Worm (Caenorhabditis elegans) whole organism, L2 larva: ENCODE data around the gene immp-2.
"Not testable (repeated sequence)": the region's sequence is repeated elsewhere in the genome, so short reads cannot be mapped to it uniquely, and the experiment has no call there.

Experiments used
- C34F6.9 ChIP-seq: fragments of 150-350 bp; optimal IDR thresholded peaks from 2 replicates; lab custom pipeline; 2014; ENCODE audit warnings: missing biosample characterization, missing genetic modification characterization
- F13H6.1 ChIP-seq: sonication (generic microtip); optimal IDR thresholded peaks from 2 replicates; lab custom pipeline; 2016; ENCODE audit warnings: missing genetic modification characterization, missing compliant biosample characterization
- R02D3.7 ChIP-seq: fragments of 150-350 bp; optimal IDR thresholded peaks from 2 replicates; lab custom pipeline; 2014; ENCODE audit warnings: missing biosample characterization, missing genetic modification characterization
- Y55F3AM.14 ChIP-seq: fragments of 200-800 bp; sonication (Bioruptor generic); optimal IDR thresholded peaks from 2 replicates; lab custom pipeline; 2018; ENCODE audit warnings: mild to moderate bottlenecking, missing genetic modification characterization, missing compliant biosample characterization
- ZK546.5 ChIP-seq: sonication (generic microtip); optimal IDR thresholded peaks from 2 replicates; lab custom pipeline; 2017; ENCODE audit warnings: missing biosample characterization, missing genetic modification characterization
- alr-1 ChIP-seq: fragments of 150-350 bp; optimal IDR thresholded peaks from 2 replicates; lab custom pipeline; 2014; ENCODE audit warnings: missing biosample characterization, missing genetic modification characterization
- aly-2 ChIP-seq: fragments of 150-350 bp; optimal IDR thresholded peaks from 2 replicates; lab custom pipeline; 2014; ENCODE audit warnings: missing biosample characterization, missing genetic modification characterization
- ama-1 ChIP-seq: fragments of 150-350 bp; optimal IDR thresholded peaks from 2 replicates; lab custom pipeline; 2018; ENCODE audit warnings: inconsistent platforms
- blmp-1 ChIP-seq: sonication (generic microtip); optimal IDR thresholded peaks from 2 replicates; lab custom pipeline; 2017; ENCODE audit warnings: missing genetic modification characterization, mild to moderate bottlenecking, missing compliant biosample characterization, antibody characterized with exemption, moderate library complexity; ENCODE audit not compliant: insufficient read depth
- ceh-16 ChIP-seq: fragments of 150-350 bp; optimal IDR thresholded peaks from 2 replicates; lab custom pipeline; 2014; ENCODE audit warnings: missing biosample characterization, missing genetic modification characterization
- ceh-82 ChIP-seq: fragments of 150-350 bp; optimal IDR thresholded peaks from 2 replicates; lab custom pipeline; 2014; ENCODE audit warnings: missing biosample characterization, missing genetic modification characterization
- crh-2 ChIP-seq: sonication (generic microtip); optimal IDR thresholded peaks from 2 replicates; lab custom pipeline; 2017; ENCODE audit warnings: missing biosample characterization, missing genetic modification characterization
- elt-1 ChIP-seq: fragments of 150-350 bp; optimal IDR thresholded peaks from 2 replicates; lab custom pipeline; 2014; ENCODE audit warnings: missing biosample characterization, missing genetic modification characterization
- fos-1 ChIP-seq: fragments of 150-350 bp; optimal IDR thresholded peaks from 2 replicates; lab custom pipeline; 2014; ENCODE audit warnings: missing biosample characterization, missing genetic modification characterization
- gmeb-1 ChIP-seq: fragments of 150-350 bp; optimal IDR thresholded peaks from 2 replicates; lab custom pipeline; 2014; ENCODE audit warnings: missing biosample characterization, missing genetic modification characterization
- lin-11 ChIP-seq: fragments of 150-350 bp; sonication (generic microtip); optimal IDR thresholded peaks from 2 replicates; lab custom pipeline; 2014; ENCODE audit warnings: missing biosample characterization, missing genetic modification characterization, inconsistent platforms, mixed read lengths
- lin-13 ChIP-seq: fragments of 150-350 bp; optimal IDR thresholded peaks from 2 replicates; lab custom pipeline; 2014; ENCODE audit warnings: missing biosample characterization, missing genetic modification reagents, missing genetic modification characterization
- lin-39 ChIP-seq: fragments of 150-350 bp; optimal IDR thresholded peaks from 2 replicates; lab custom pipeline; 2014; ENCODE audit warnings: missing biosample characterization, missing genetic modification reagents, missing genetic modification characterization
- lsy-2 ChIP-seq, 2 experiments: fragments of 150-350 bp in 1 of 2; sonication (generic microtip) in 1 of 2; optimal IDR thresholded peaks; 2 replicates each; lab custom pipeline; 2014 to 2017; ENCODE audit warnings: missing biosample characterization in 2 of 2, missing genetic modification characterization in 2 of 2
- mbf-1 ChIP-seq: sonication (generic microtip); optimal IDR thresholded peaks from 2 replicates; lab custom pipeline; 2017; ENCODE audit warnings: missing biosample characterization, missing genetic modification characterization
- nhr-10 ChIP-seq: sonication (generic microtip); optimal IDR thresholded peaks from 2 replicates; lab custom pipeline; 2017; ENCODE audit warnings: missing biosample characterization, missing genetic modification characterization
- nhr-11 ChIP-seq: fragments of 150-350 bp; optimal IDR thresholded peaks from 2 replicates; lab custom pipeline; 2014; ENCODE audit warnings: missing biosample characterization, missing genetic modification characterization
- nhr-129 ChIP-seq: fragments of 150-350 bp; optimal IDR thresholded peaks from 2 replicates; lab custom pipeline; 2014; ENCODE audit warnings: missing biosample characterization, missing genetic modification characterization
- nhr-21 ChIP-seq: fragments of 150-350 bp; optimal IDR thresholded peaks from 2 replicates; lab custom pipeline; 2014; ENCODE audit warnings: missing biosample characterization, missing genetic modification characterization
- nhr-237 ChIP-seq: fragments of 150-350 bp; optimal IDR thresholded peaks from 2 replicates; lab custom pipeline; 2014; ENCODE audit warnings: missing biosample characterization, missing genetic modification characterization
- nhr-25 ChIP-seq: fragments of 150-350 bp; sonication (generic microtip); optimal IDR thresholded peaks from 3 replicates; lab custom pipeline; 2014; ENCODE audit warnings: missing biosample characterization, missing genetic modification characterization
- nhr-6 ChIP-seq: fragments of 150-350 bp; optimal IDR thresholded peaks from 2 replicates; lab custom pipeline; 2014; ENCODE audit warnings: missing biosample characterization, missing genetic modification characterization
- sem-4 ChIP-seq: fragments of 150-350 bp; optimal IDR thresholded peaks from 2 replicates; lab custom pipeline; 2014; ENCODE audit warnings: missing biosample characterization, missing genetic modification reagents, missing genetic modification characterization
- skn-1 ChIP-seq: sonication (generic microtip); optimal IDR thresholded peaks from 2 replicates; lab custom pipeline; 2017; ENCODE audit warnings: missing biosample characterization, missing genetic modification characterization
- sma-3 ChIP-seq: sonication (generic microtip); optimal IDR thresholded peaks from 2 replicates; lab custom pipeline; 2016; ENCODE audit warnings: missing genetic modification reagents, missing genetic modification characterization, missing compliant biosample characterization
- sma-9 ChIP-seq, 2 experiments: fragments of 150-350 bp in 1 of 2; sonication (generic microtip) in 1 of 2; optimal IDR thresholded peaks; 2 replicates each; lab custom pipeline; 2014 to 2016; ENCODE audit warnings: missing genetic modification characterization in 2 of 2, mild to moderate bottlenecking in 1 of 2, missing biosample characterization in 1 of 2, missing compliant biosample characterization in 1 of 2, missing genetic modification reagents in 1 of 2, moderate library complexity in 1 of 2
- unc-39 ChIP-seq: fragments of 150-350 bp; optimal IDR thresholded peaks from 2 replicates; lab custom pipeline; 2014; ENCODE audit warnings: missing biosample characterization, missing genetic modification characterization
- unc-55 ChIP-seq: fragments of 150-350 bp; sonication (generic microtip); optimal IDR thresholded peaks from 3 replicates; lab custom pipeline; 2014; ENCODE audit warnings: missing biosample characterization, missing genetic modification reagents, missing genetic modification characterization
- unc-62 ChIP-seq: fragments of 150-350 bp; optimal IDR thresholded peaks from 2 replicates; lab custom pipeline; 2014; ENCODE audit warnings: missing biosample characterization, missing genetic modification reagents, missing genetic modification characterization
- zag-1 ChIP-seq: fragments of 150-350 bp; optimal IDR thresholded peaks from 2 replicates; lab custom pipeline; 2014; ENCODE audit warnings: missing biosample characterization, missing genetic modification characterization
- ztf-1 ChIP-seq: fragments of 200-800 bp; sonication (Bioruptor generic); conservative IDR thresholded peaks from 2 replicates; pipeline ENCODE4 v1.3.6; 2022; ENCODE audit warnings: missing genetic modification characterization, missing compliant biosample characterization

Gene immp-2

ce11 chrIV:1005761-1006160 lies at the start of gene immp-2:
immp-2 (minus strand) TSS chrIV:1005861.
- no peak for TF ChIP-seq sma-3 (GFP tag; lab: Kevin White, UChicago)

ce11 chrIV:1054736-1055135 lies 49.1 kb upstream of the immp-2 start, which contains the start of gene dcap-1:
dcap-1 (minus strand) TSS chrIV:1054794.
- no peak for TF ChIP-seq nhr-237 (tag; lab: Kevin White, UChicago)
- no peak for TF ChIP-seq nhr-10 (tag; lab: Kevin White, UChicago)
- TF ChIP-seq F13H6.1 (tag; lab: Kevin White, UChicago) = no peak
- TF ChIP-seq nhr-25 (tag; lab: Kevin White, UChicago) = no peak
- no peak for TF ChIP-seq Y55F3AM.14 (GFP tag; lab: Kevin White, UChicago)
- no peak for TF ChIP-seq aly-2 (tag; lab: Kevin White, UChicago)
- no peak for TF ChIP-seq skn-1 (tag; lab: Kevin White, UChicago)
- no peak for TF ChIP-seq ama-1 (lab: Kevin White, UChicago)
- TF ChIP-seq crh-2 (tag; lab: Kevin White, UChicago) = peak; percentile 18
- TF ChIP-seq R02D3.7 = peak; percentile 93
- peak; percentile 4 for TF ChIP-seq gmeb-1 (tag; lab: Kevin White, UChicago)
- no peak for TF ChIP-seq unc-39 (tag; lab: Kevin White, UChicago)
- TF ChIP-seq sem-4 (tag; lab: Kevin White, UChicago) = no peak
- TF ChIP-seq alr-1 (tag; lab: Kevin White, UChicago) = no peak
- peak; percentile 22 for TF ChIP-seq C34F6.9
- peak; percentile 13 for TF ChIP-seq nhr-129
- no peak for TF ChIP-seq nhr-11
- no peak for TF ChIP-seq mbf-1 (tag; lab: Kevin White, UChicago)
- no peak for TF ChIP-seq lin-39
- no peak for TF ChIP-seq zag-1 (tag; lab: Kevin White, UChicago)
- TF ChIP-seq sma-9 (GFP tag; optimal IDR thresholded peaks at IDR 0.05; lab: Kevin White, UChicago) = no peak
- TF ChIP-seq sma-9 (tag; optimal IDR thresholded peaks at IDR 0.05; lab: Kevin White, UChicago) = no peak
- no peak for TF ChIP-seq lin-11
- no peak for TF ChIP-seq nhr-6
- TF ChIP-seq lsy-2 (tag; optimal IDR thresholded peaks at IDR 0.05; lab: Kevin White, UChicago) = peak; percentile 24 to 55
- TF ChIP-seq ceh-82 (tag; lab: Kevin White, UChicago) = no peak
- no peak for TF ChIP-seq unc-62 (GFP tag; lab: Kevin White, UChicago)
- peak; percentile 51 for TF ChIP-seq unc-55 (GFP tag; lab: Kevin White, UChicago)

- TF ChIP-seq unc-62 (GFP tag; lab: Kevin White, UChicago) = no peak
- no peak for TF ChIP-seq lin-39
- TF ChIP-seq F13H6.1 (tag; lab: Kevin White, UChicago) = no peak
- TF ChIP-seq aly-2 (tag; lab: Kevin White, UChicago) = no peak
- TF ChIP-seq lin-13 (GFP tag; lab: Kevin White, UChicago) = no peak
- TF ChIP-seq lin-11 = no peak
- no peak for TF ChIP-seq unc-55 (GFP tag; lab: Kevin White, UChicago)
- no peak for TF ChIP-seq C34F6.9
- no peak for TF ChIP-seq ceh-16 (tag; lab: Kevin White, UChicago)
- no peak for TF ChIP-seq fos-1 (tag; lab: Kevin White, UChicago)
- TF ChIP-seq nhr-129 = no peak
- no peak for TF ChIP-seq nhr-21 (tag; lab: Kevin White, UChicago)
- TF ChIP-seq crh-2 (tag; lab: Kevin White, UChicago) = no peak
- TF ChIP-seq ztf-1 (GFP tag; lab: Robert Waterston, UW) = no peak
- no peak for TF ChIP-seq ZK546.5
- TF ChIP-seq unc-39 (tag; lab: Kevin White, UChicago) = no peak
- no peak for TF ChIP-seq alr-1 (tag; lab: Kevin White, UChicago)
- no peak for TF ChIP-seq blmp-1 (tag; lab: Kevin White, UChicago)
These were observed 48.3 kb upstream of the immp-2 start for ce11 chrIV:1053989-1054388.

ce11 chrIV:1051636-1052133 lies 46.0 kb upstream of the immp-2 start, which contains the start of gene Y55F3AM.21:
Y55F3AM.21 (minus strand) TSS chrIV:1051686.
- not testable (repeated sequence) for TF ChIP-seq mbf-1, elt-1, sem-4 (tag; lab: Kevin White, UChicago)
